Worm (Caenorhabditis elegans) whole organism, young adult: ENCODE results near the gene cysl-1.

ENCODE experiments used
- F52B5.7 ChIP-seq: sonication (generic microtip); optimal IDR thresholded peaks from 2 replicates; lab custom pipeline; 2016; ENCODE audit warnings: mild to moderate bottlenecking, missing genetic modification characterization, missing compliant biosample characterization
- Y53F4B.3 ChIP-seq: fragments of 200-800 bp; sonication (Bioruptor generic); IDR thresholded peaks from 2 replicates; pipeline ENCODE4 v1.3.6; 2022; ENCODE audit warnings: missing genetic modification reagents, missing genetic modification characterization, missing compliant biosample characterization
- ZK185.1 ChIP-seq: sonication (generic microtip); optimal IDR thresholded peaks from 2 replicates; lab custom pipeline; 2016; ENCODE audit warnings: mild to moderate bottlenecking, missing genetic modification characterization, missing compliant biosample characterization; ENCODE audit not compliant: poor library complexity, severe bottlenecking
- die-1 ChIP-seq: sonication (generic microtip); optimal IDR thresholded peaks from 2 replicates; lab custom pipeline; 2016; ENCODE audit warnings: missing genotype, mild to moderate bottlenecking, missing genetic modification characterization, missing compliant biosample characterization
- dpl-1 ChIP-seq: fragments of 150-350 bp; optimal IDR thresholded peaks from 2 replicates; lab custom pipeline; 2014; ENCODE audit warnings: missing biosample characterization, missing genetic modification reagents, missing genetic modification characterization
- lsl-1 ChIP-seq: fragments of 200-800 bp; sonication (Bioruptor generic); optimal IDR thresholded peaks from 2 replicates; lab custom pipeline; 2018; ENCODE audit warnings: mild to moderate bottlenecking, missing genetic modification characterization, moderate library complexity, missing compliant biosample characterization
- nfya-1 ChIP-seq: sonication (generic microtip); optimal IDR thresholded peaks from 2 replicates; lab custom pipeline; 2017; ENCODE audit warnings: antibody characterized with exemption, missing compliant biosample characterization, missing genetic modification characterization, borderline replicate concordance; ENCODE audit not compliant: insufficient read depth
- nhr-90 ChIP-seq: sonication (generic microtip); optimal IDR thresholded peaks from 2 replicates; lab custom pipeline; 2016; ENCODE audit warnings: missing genotype, mild to moderate bottlenecking, missing genetic modification characterization, missing compliant biosample characterization
- rec-8 ChIP-seq, 2 experiments: sonication (generic microtip); optimal IDR thresholded peaks; 2 replicates each; lab custom pipeline; 2016; ENCODE audit warnings: mild to moderate bottlenecking in 2 of 2, missing genetic modification characterization in 2 of 2, missing genetic modification reagents in 2 of 2, missing genotype in 2 of 2, missing biosample characterization in 1 of 2, missing compliant biosample characterization in 1 of 2, moderate library complexity in 1 of 2
- sea-2 ChIP-seq: fragments of 200-800 bp; sonication (Bioruptor generic); IDR thresholded peaks from 2 replicates; pipeline ENCODE4 v1.3.6; 2022; ENCODE audit warnings: missing genetic modification characterization, missing compliant biosample characterization
- somi-1 ChIP-seq: fragments of 200-800 bp; sonication (Bioruptor generic); optimal IDR thresholded peaks from 2 replicates; lab custom pipeline; 2018; ENCODE audit warnings: mild to moderate bottlenecking, missing genetic modification characterization, missing compliant biosample characterization
- tlf-1 ChIP-seq: fragments of 200-800 bp; sonication (Bioruptor generic); optimal IDR thresholded peaks from 2 replicates; lab custom pipeline; 2018; ENCODE audit warnings: mild to moderate bottlenecking, missing genetic modification characterization, missing compliant biosample characterization
- unc-62 ChIP-seq: fragments of 150-350 bp; optimal IDR thresholded peaks from 2 replicates; lab custom pipeline; 2014; ENCODE audit warnings: missing biosample characterization, missing genetic modification reagents, missing genetic modification characterization

DNA sequence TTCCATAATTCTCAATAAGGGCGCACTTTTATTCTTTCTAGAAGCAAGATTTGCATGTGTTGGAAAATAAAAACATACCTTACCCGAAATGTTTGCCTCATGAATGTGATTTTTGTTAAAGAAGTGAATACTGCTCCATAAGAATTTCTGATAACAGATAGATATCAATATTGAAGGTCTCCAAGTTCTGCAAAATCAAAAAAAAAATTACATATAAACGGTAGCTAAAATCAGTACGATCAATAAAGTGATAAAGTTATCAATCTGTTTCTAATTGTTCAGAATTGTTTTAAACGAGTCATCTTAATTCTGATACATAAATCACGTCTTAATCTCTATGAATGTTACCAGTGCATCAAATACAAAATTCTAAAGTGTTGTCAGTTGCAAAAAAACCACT, 21.9 kb upstream of the cysl-1 start, which contains the start of gene mgl-1:
- TF ChIP-seq dpl-1 (GFP tag; lab: Kevin White, UChicago) = no peak
- no peak for TF ChIP-seq sea-2 (GFP tag; lab: Robert Waterston, UW)
- TF ChIP-seq somi-1 (GFP tag; lab: Kevin White, UChicago) = no peak
- no peak for TF ChIP-seq Y53F4B.3 (GFP tag; lab: Robert Waterston, UW)
- TF ChIP-seq nhr-90 (tag; lab: Kevin White, UChicago) = no peak
- TF ChIP-seq rec-8 (tag; optimal IDR thresholded peaks at IDR 0.05; lab: Kevin White, UChicago) = no peak
- TF ChIP-seq ZK185.1 (tag; lab: Kevin White, UChicago) = no peak
- no peak for TF ChIP-seq unc-62
- no peak for TF ChIP-seq tlf-1 (GFP tag; lab: Kevin White, UChicago)
- TF ChIP-seq die-1 = no peak
- TF ChIP-seq lsl-1 (GFP tag; lab: Kevin White, UChicago) = no peak
- no peak for TF ChIP-seq nfya-1 (tag; lab: Kevin White, UChicago)
- TF ChIP-seq F52B5.7 (tag; lab: Kevin White, UChicago) = no peak
